Worm (Caenorhabditis elegans) whole organism, dauer: Measurements from ENCODE around the gene rpl-16.
"Not testable (repeated sequence)": the region's sequence is repeated elsewhere in the genome, so short reads cannot be mapped to it uniquely, and the experiment has no call there.

Source experiments
- unc-62 ChIP-seq: sonication (generic microtip); optimal IDR thresholded peaks from 2 replicates; lab custom pipeline; 2017; ENCODE audit warnings: missing biosample characterization, missing genetic modification reagents, missing genetic modification characterization

The rpl-16 gene

ce11 chrIII:3478795-3479398 is 24.5 kb downstream of the rpl-16 start:
- no peak for TF ChIP-seq unc-62 (GFP tag; lab: Kevin White, UChicago)

- TF ChIP-seq unc-62 (GFP tag; lab: Kevin White, UChicago): no peak
These were observed 26.0 kb downstream of the rpl-16 start for ce11 chrIII:3477375-3477774.

ce11 chrIII:3476245-3476644 is 27.2 kb downstream of the rpl-16 start:
- TF ChIP-seq unc-62 (GFP tag; lab: Kevin White, UChicago): no peak

- no peak for TF ChIP-seq unc-62 (GFP tag; lab: Kevin White, UChicago)
These were observed 27.9 kb downstream of the rpl-16 start, which contains the start of gene C34C12.9 for ce11 chrIII:3475497-3475896. Gene C34C12.9 (minus strand): TSS chrIII:3475512.

- TF ChIP-seq unc-62 (GFP tag; lab: Kevin White, UChicago): no peak
These were observed 28.4 kb downstream of the rpl-16 start for ce11 chrIII:3475014-3475413.

- TF ChIP-seq unc-62 (GFP tag; lab: Kevin White, UChicago): no peak
These were observed 31.9 kb downstream of the rpl-16 start, which contains the start of gene rsu-1 for ce11 chrIII:3471403-3472053. Gene rsu-1 (plus strand): TSS chrIII:3472003.

DNA sequence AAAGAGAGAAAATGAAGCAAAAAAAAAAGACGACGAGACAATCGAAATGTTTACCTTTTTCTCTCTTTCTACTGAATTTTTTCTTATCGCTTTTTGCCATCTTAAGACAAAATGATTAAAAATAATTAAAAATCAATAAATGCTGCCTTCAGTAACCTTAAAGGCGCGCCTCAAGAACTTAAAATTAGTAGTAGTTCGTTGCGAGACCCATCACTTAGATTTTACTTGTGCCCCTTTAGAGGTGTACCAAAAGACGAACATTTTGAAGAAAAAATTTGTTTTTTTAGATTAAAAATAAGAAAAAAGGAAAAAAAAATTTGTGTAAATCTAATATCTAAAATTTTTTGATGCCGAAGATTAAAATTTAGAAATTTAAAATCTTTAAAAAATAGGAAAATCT is 32.4 kb downstream of the rpl-16 start:
- no peak for TF ChIP-seq unc-62 (GFP tag; lab: Kevin White, UChicago)

DNA sequence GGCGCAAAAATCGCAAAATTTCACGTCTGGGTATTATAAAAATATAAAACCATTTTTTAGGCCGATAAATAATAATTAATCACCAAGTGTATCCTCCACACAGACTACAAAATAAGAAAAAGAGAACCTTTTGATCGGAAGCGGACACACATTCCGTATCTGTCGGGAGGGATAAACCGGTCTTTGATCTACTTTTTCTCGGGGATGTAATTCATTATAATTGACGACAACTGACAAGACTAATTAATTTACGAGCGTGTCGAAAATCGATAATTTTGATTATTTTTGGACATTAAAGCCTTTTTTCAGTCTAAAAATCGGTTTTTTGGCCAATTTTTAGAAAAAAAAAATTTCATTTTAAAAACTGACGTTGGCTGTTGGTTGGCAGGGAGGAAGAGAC is 33.0 kb downstream of the rpl-16 start:
- TF ChIP-seq unc-62 (GFP tag; lab: Kevin White, UChicago): no peak

DNA sequence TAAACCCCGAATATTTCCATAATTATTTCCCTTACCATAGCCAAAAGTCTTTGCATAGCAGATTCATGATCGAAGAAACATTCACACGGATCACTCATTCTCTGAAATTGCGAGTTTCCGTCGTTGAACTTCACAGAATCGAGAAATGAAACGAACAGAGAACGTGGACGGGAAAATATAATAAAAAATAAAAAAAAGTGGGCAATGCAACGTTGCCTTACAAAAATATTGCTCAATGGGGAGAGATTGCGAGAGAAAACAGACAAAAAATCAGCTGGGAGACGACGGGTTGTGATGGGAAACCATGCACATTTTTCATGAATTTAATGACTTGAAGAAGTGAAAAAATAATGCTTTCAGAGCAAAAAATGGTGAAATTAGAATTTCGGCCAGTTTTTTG is 33.8 kb downstream of the rpl-16 start, which contains the start of gene smim-14:
TSS of gene smim-14 (minus strand) at position 101 of the 400 bp plus-strand sequence.
- no peak for TF ChIP-seq unc-62 (GFP tag; lab: Kevin White, UChicago)

- no peak for TF ChIP-seq unc-62 (GFP tag; lab: Kevin White, UChicago)
These were observed 35.0 kb downstream of the rpl-16 start for ce11 chrIII:3468384-3468783.

DNA sequence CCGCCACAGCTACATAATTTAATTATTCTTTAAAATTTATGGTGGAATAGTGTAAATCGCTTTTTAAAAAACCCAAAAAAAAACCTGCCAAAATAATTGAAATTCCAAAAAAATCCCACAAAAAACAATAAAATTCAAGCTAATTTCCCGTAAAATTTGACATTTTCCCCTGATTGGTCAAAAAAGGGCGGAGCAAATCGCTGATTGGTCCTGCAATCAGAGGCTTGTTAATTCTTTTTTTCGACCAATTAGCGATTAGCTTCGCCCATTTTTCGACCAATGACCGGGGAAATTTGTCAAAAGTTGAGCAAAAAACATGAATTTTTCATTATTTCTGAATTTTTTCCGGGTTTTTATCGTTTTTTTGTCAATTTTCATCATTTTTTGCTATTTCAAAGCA is 36.4 kb downstream of the rpl-16 start:
- no peak for TF ChIP-seq unc-62 (GFP tag; lab: Kevin White, UChicago)

DNA sequence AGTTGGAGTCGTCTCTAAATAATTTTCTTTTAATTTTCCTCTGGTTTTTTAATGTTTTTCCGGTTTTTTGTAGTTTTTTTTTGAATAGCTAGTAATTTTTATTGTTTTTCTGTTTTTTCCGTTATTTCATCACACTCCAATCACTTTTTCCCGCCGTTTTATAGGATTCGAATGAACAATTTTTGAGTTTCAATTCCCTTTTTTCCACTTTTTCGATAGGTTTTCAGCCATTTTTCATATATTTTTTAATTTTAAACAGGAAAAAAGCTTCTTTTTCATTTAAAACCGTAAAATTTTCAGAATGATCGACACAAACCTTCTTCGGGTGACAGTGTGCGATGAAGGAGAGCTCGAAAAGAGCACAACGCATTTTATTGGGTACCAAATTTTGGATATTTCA is 42.0 kb downstream of the rpl-16 start, which contains the start of gene pph-6:
TSS of gene pph-6 (plus strand) at position 301 of the 400 bp plus-strand sequence.
- TF ChIP-seq unc-62 (GFP tag; lab: Kevin White, UChicago): no peak

ce11 chrIII:3460061-3460460 is 43.3 kb downstream of the rpl-16 start, which contains the start of gene C34C12.8:
Gene C34C12.8 (plus strand): TSS chrIII:3460406.
- no peak for TF ChIP-seq unc-62 (GFP tag; lab: Kevin White, UChicago)

DNA sequence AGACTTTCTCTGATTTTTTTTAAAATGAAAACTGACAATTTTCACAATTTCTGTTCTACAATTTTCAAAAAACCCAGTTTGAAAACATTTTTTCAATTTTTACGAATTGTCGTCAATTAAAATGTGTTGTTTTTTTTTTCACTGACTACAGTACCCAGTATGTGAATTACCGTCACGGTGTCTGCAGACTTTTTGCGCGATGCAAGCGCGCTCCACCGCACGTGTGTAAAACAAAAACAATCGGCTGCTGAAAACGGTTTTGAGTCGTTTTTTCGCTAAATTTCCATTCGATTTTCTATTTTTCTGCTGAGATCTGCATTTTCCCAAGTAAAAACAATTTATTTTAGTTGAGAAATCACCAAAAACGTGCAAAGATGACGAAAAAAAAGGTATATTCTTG is 47.2 kb downstream of the rpl-16 start:
- no peak for TF ChIP-seq unc-62 (GFP tag; lab: Kevin White, UChicago)

ce11 chrIII:3454045-3454444 is 49.4 kb downstream of the rpl-16 start, which contains the start of gene C34C12.1:
Gene C34C12.1 (plus strand): TSS chrIII:3454345.
- not testable (repeated sequence) for TF ChIP-seq unc-62 (GFP tag; lab: Kevin White, UChicago)

ce11 chrIII:3453486-3453885 is 49.9 kb downstream of the rpl-16 start, which contains the start of gene C34C12.2:
Gene C34C12.2 (plus strand): TSS chrIII:3453786.
- TF ChIP-seq unc-62 (GFP tag; lab: Kevin White, UChicago): not testable (repeated sequence)
